Worm (Caenorhabditis elegans): ENCODE data around the gene unc-46.

The unc-46 gene

ce11 chrV:5131380-5131779 is 32.6 kb upstream of the unc-46 start (continued):
- TF ChIP-seq ceh-8 (GFP tag; optimal IDR thresholded peaks at IDR 0.05) = no peak
- TF ChIP-seq blmp-1 (tag; optimal IDR thresholded peaks at IDR 0.05) = peak; percentile 4
- TF ChIP-seq dsc-1 (tag; optimal IDR thresholded peaks at IDR 0.05) = no peak
- peak; percentile 22 for TF ChIP-seq jun-1 (tag; optimal IDR thresholded peaks at IDR 0.05)
- no peak for TF ChIP-seq fkh-4 (tag; optimal IDR thresholded peaks at IDR 0.05; ENCODE audit: borderline replicate concordance)
- no peak for TF ChIP-seq ztf-4 (tag; optimal IDR thresholded peaks at IDR 0.05)
- TF ChIP-seq nhr-76 (tag; optimal IDR thresholded peaks at IDR 0.05) = no peak
- TF ChIP-seq zag-1 (tag; optimal IDR thresholded peaks at IDR 0.05) = no peak
- peak; percentile 38 to 65 for TF ChIP-seq efl-1 (optimal IDR thresholded peaks at IDR 0.05)
- TF ChIP-seq efl-1 (GFP tag; optimal IDR thresholded peaks at IDR 0.05 in 1 of 2) = peak; percentile 45 to 48
- TF ChIP-seq pag-3 (tag; optimal IDR thresholded peaks at IDR 0.05; ENCODE audit: borderline replicate concordance, insufficient read depth) = no peak
- no peak for TF ChIP-seq fkh-10 (GFP tag; optimal IDR thresholded peaks at IDR 0.05)
- no peak for TF ChIP-seq vab-15 (tag; optimal IDR thresholded peaks at IDR 0.05)
- TF ChIP-seq unc-86 (tag; optimal IDR thresholded peaks at IDR 0.05) = no peak
- TF ChIP-seq elt-3 (tag; optimal IDR thresholded peaks at IDR 0.05) = no peak
- no peak for TF ChIP-seq ceh-88 (GFP tag; IDR thresholded peaks at IDR 0.05)
- TF ChIP-seq grh-1 (GFP tag; IDR thresholded peaks at IDR 0.05) = no peak
- TF ChIP-seq alr-1 (tag; optimal IDR thresholded peaks at IDR 0.05; ENCODE audit: borderline replicate concordance) = no peak
- peak; percentile 34 for TF ChIP-seq fkh-8 (tag; optimal IDR thresholded peaks at IDR 0.05)
- no peak for TF ChIP-seq tlp-1 (tag; optimal IDR thresholded peaks at IDR 0.05)
- TF ChIP-seq aly-2 (tag; optimal IDR thresholded peaks at IDR 0.05) = no peak
- TF ChIP-seq nhr-28 (tag; optimal IDR thresholded peaks at IDR 0.05) = no peak
- TF ChIP-seq egl-13 (tag; optimal IDR thresholded peaks at IDR 0.05) = no peak
- peak; percentile 63 for TF ChIP-seq nhr-85 (tag)
- TF ChIP-seq hlh-17 (GFP tag; optimal IDR thresholded peaks at IDR 0.05; ENCODE audit: borderline replicate concordance) = no peak
- no peak for TF ChIP-seq tbx-2 (tag; optimal IDR thresholded peaks at IDR 0.05)
- no peak for TF ChIP-seq nhr-19 (GFP tag; conservative IDR thresholded peaks at IDR 0.05)
- TF ChIP-seq nhr-77 (tag; optimal IDR thresholded peaks at IDR 0.05) = no peak
- no peak for TF ChIP-seq hpl-2 (GFP tag; optimal IDR thresholded peaks at IDR 0.05)
- no peak for TF ChIP-seq fos-1 (tag; optimal IDR thresholded peaks at IDR 0.05)
- TF ChIP-seq lin-14 (GFP tag; optimal IDR thresholded peaks at IDR 0.05) = no peak
- no peak for TF ChIP-seq unc-98 (GFP tag; IDR thresholded peaks at IDR 0.05)
- TF ChIP-seq lin-15B (tag; optimal IDR thresholded peaks at IDR 0.05) = no peak
- TF ChIP-seq hlh-4 (tag; optimal IDR thresholded peaks at IDR 0.05) = no peak
- TF ChIP-seq C34B4.2 (tag; optimal IDR thresholded peaks at IDR 0.05) = no peak
- no peak for TF ChIP-seq sptf-1 (tag; optimal IDR thresholded peaks at IDR 0.05)
- TF ChIP-seq C04F5.9 (tag; optimal IDR thresholded peaks at IDR 0.05) = no peak
- TF ChIP-seq isw-1 (GFP tag; IDR thresholded peaks at IDR 0.05) = no peak; the same call in 1 of the 2 replicates
- TF ChIP-seq ceh-63 (GFP tag; optimal IDR thresholded peaks at IDR 0.05) = no peak
- TF ChIP-seq ets-5 (GFP tag; IDR thresholded peaks at IDR 0.05) = no peak
- no peak for TF ChIP-seq irx-1 (tag; optimal IDR thresholded peaks at IDR 0.05)
- TF ChIP-seq nhr-11 (tag; optimal IDR thresholded peaks at IDR 0.05) = no peak
- no peak for TF ChIP-seq snpc-4 (tag; optimal IDR thresholded peaks at IDR 0.05)

ce11 chrV:5130018-5130417 is 31.2 kb upstream of the unc-46 start, which contains the start of gene F14F9.8:
TSS of gene F14F9.8 (plus strand) at chrV:5130318.
- TF ChIP-seq zag-1 (tag; optimal IDR thresholded peaks at IDR 0.05) (no peak), lin-13 (GFP tag; optimal IDR thresholded peaks at IDR 0.05) (no peak), ztf-4 (tag; optimal IDR thresholded peaks at IDR 0.05) (no peak), nhr-85 (tag) (peak; percentile 72), rnt-1 (tag; optimal IDR thresholded peaks at IDR 0.05) (no peak), blmp-1 (tag; optimal IDR thresholded peaks at IDR 0.05) (peak; percentile 16)

Data from whole organism, L1 larva.